Fruit fly (Drosophila melanogaster) whole organism, pupa: Measurements from ENCODE around the gene Osi9.
A peak's percentile ranks its signal among the peaks of the same experiment; 100 is the strongest.

Experiments used
- CG10348 ChIP-seq: fragments of 200-800 bp; sonication (Bioruptor generic); IDR thresholded peaks from 2 replicates; pipeline ENCODE4 v1.3.6; 2022; ENCODE audit warnings: missing biosample characterization, missing genetic modification characterization
- CG12605 ChIP-seq: fragments of 200-800 bp; sonication (Bioruptor generic); IDR thresholded peaks from 2 replicates; pipeline ENCODE4 v1.3.6; 2022; ENCODE audit warnings: missing biosample characterization, missing genetic modification characterization
- CG13204 ChIP-seq: fragments of 200-800 bp; sonication (Bioruptor generic); optimal IDR thresholded peaks from 2 replicates; lab custom pipeline; 2018; ENCODE audit warnings: missing biosample characterization, mild to moderate bottlenecking, missing genetic modification characterization, moderate library complexity
- CG14655 ChIP-seq: fragments of 200-800 bp; sonication (Bioruptor generic); optimal IDR thresholded peaks from 3 replicates; lab custom pipeline; 2017; ENCODE audit warnings: mild to moderate bottlenecking, missing biosample characterization, missing genetic modification reagents, missing genetic modification characterization
- CG15710 ChIP-seq: fragments of 200-800 bp; sonication (Bioruptor generic); optimal IDR thresholded peaks from 2 replicates; lab custom pipeline; 2018; ENCODE audit warnings: missing biosample characterization, mild to moderate bottlenecking, missing genetic modification characterization, moderate library complexity
- CG17806 ChIP-seq: fragments of 200-800 bp; sonication (Bioruptor generic); optimal IDR thresholded peaks from 2 replicates; lab custom pipeline; 2018; ENCODE audit warnings: missing biosample characterization, mild to moderate bottlenecking, missing genetic modification characterization, moderate library complexity
- CG32121 ChIP-seq: fragments of 200-800 bp; sonication (Bioruptor generic); IDR thresholded peaks from 2 replicates; pipeline ENCODE4 v1.3.6; 2022; ENCODE audit warnings: missing biosample characterization, missing genetic modification characterization
- CG34367 ChIP-seq: fragments of 200-800 bp; sonication (Bioruptor generic); optimal IDR thresholded peaks from 2 replicates; lab custom pipeline; 2018; ENCODE audit warnings: missing biosample characterization, mild to moderate bottlenecking, missing genetic modification characterization
- CG4496 ChIP-seq: fragments of 200-800 bp; sonication (Bioruptor generic); IDR thresholded peaks from 3 replicates; pipeline ENCODE4 v1.3.6; 2022; ENCODE audit warnings: missing biosample characterization, missing genetic modification characterization
- CG8159 ChIP-seq: fragments of 200-800 bp; sonication (Bioruptor generic); optimal IDR thresholded peaks from 3 replicates; lab custom pipeline; 2018; ENCODE audit warnings: missing biosample characterization, mild to moderate bottlenecking, missing genetic modification characterization, moderate library complexity
- CG8301 ChIP-seq: fragments of 200-800 bp; sonication (Bioruptor generic); optimal IDR thresholded peaks from 2 replicates; lab custom pipeline; 2018; ENCODE audit warnings: missing biosample characterization, mild to moderate bottlenecking, missing genetic modification characterization
- CG9948 ChIP-seq: fragments of 200-800 bp; sonication (Bioruptor generic); optimal IDR thresholded peaks from 2 replicates; lab custom pipeline; 2018; ENCODE audit warnings: missing biosample characterization, mild to moderate bottlenecking, missing genetic modification characterization, moderate library complexity
- D1 ChIP-seq: fragments of 200-800 bp; sonication (Bioruptor generic); optimal IDR thresholded peaks from 2 replicates; lab custom pipeline; 2018; ENCODE audit warnings: missing biosample characterization, mild to moderate bottlenecking, missing genetic modification characterization, moderate library complexity
- EcR ChIP-seq: fragments of 200-800 bp; sonication (Bioruptor generic); optimal IDR thresholded peaks from 3 replicates; lab custom pipeline; 2019; ENCODE audit warnings: missing biosample characterization, missing genetic modification characterization, mild to moderate bottlenecking, moderate library complexity, missing genetic modification reagents
- Ets98B ChIP-seq: fragments of 200-800 bp; sonication (Bioruptor generic); IDR thresholded peaks from 2 replicates; pipeline ENCODE4 v1.3.6; 2022; ENCODE audit warnings: missing biosample characterization, missing genetic modification characterization
- Pif1A ChIP-seq: fragments of 200-800 bp; sonication (Bioruptor generic); optimal IDR thresholded peaks from 3 replicates; lab custom pipeline; 2016; ENCODE audit warnings: missing biosample characterization, missing genetic modification characterization
- Pif1B ChIP-seq: fragments of 200-800 bp; sonication (Bioruptor generic); optimal IDR thresholded peaks from 3 replicates; lab custom pipeline; 2016; ENCODE audit warnings: missing biosample characterization, missing genetic modification characterization
- Snoo ChIP-seq: fragments of 200-800 bp; sonication (Bioruptor generic); optimal IDR thresholded peaks from 3 replicates; lab custom pipeline; 2017; ENCODE audit warnings: missing biosample characterization, mild to moderate bottlenecking, missing genetic modification characterization, inconsistent platforms
- fd96Ca ChIP-seq: fragments of 200-800 bp; sonication (Bioruptor generic); IDR thresholded peaks from 3 replicates; pipeline ENCODE4 v1.3.6; 2022; ENCODE audit warnings: missing biosample characterization, missing genetic modification characterization
- gl ChIP-seq: fragments of 200-800 bp; sonication (Bioruptor generic); optimal IDR thresholded peaks from 2 replicates; lab custom pipeline; 2018; ENCODE audit warnings: missing biosample characterization, mild to moderate bottlenecking, missing genetic modification characterization
- rn ChIP-seq: fragments of 200-800 bp; sonication (Bioruptor generic); IDR thresholded peaks from 2 replicates; pipeline ENCODE4 v1.3.6; 2022; ENCODE audit warnings: missing biosample characterization, missing genetic modification characterization

Gene Osi9

dm6 chr3R:6231391-6231790 lies 28.6 kb upstream of the Osi9 start:
- TF ChIP-seq gl (tag; lab: Kevin White, UChicago): no peak
- TF ChIP-seq CG4496 (GFP tag; lab: Robert Waterston, UW): no peak
- no peak for TF ChIP-seq CG12605 (GFP tag; lab: Robert Waterston, UW)
- TF ChIP-seq CG17806: no peak
- TF ChIP-seq rn (GFP tag; lab: Robert Waterston, UW): no peak
- TF ChIP-seq CG13204 (GFP tag; lab: Kevin White, UChicago): no peak
- TF ChIP-seq D1 (tag; lab: Kevin White, UChicago): no peak
- TF ChIP-seq Pif1A (GFP tag; lab: Kevin White, UChicago): no peak
- TF ChIP-seq CG32121 (GFP tag; lab: Robert Waterston, UW): no peak
- TF ChIP-seq CG8159: no peak
- TF ChIP-seq Ets98B (GFP tag; lab: Robert Waterston, UW): no peak
- no peak for TF ChIP-seq Pif1B (GFP tag; lab: Kevin White, UChicago)
- TF ChIP-seq CG8301: no peak

- TF ChIP-seq gl (tag; lab: Kevin White, UChicago) (no peak), Pif1B (GFP tag; lab: Kevin White, UChicago) (no peak), fd96Ca (no peak), CG14655 (peak; percentile 20), CG8301 (peak; percentile 29), CG34367 (tag; lab: Kevin White, UChicago) (no peak)
Observed at dm6 chr3R:6233104-6233503, 26.9 kb upstream of the Osi9 start.

- no peak for TF ChIP-seq CG8159
- no peak for TF ChIP-seq CG34367 (tag; lab: Kevin White, UChicago)
- no peak for TF ChIP-seq CG12605 (GFP tag; lab: Robert Waterston, UW)
- no peak for TF ChIP-seq D1 (tag; lab: Kevin White, UChicago)
- TF ChIP-seq CG32121 (GFP tag; lab: Robert Waterston, UW): no peak
- TF ChIP-seq, all 21 proteins: peak for 0
Observed at dm6 chr3R:6234189-6234758, 25.7 kb upstream of the Osi9 start, which contains the start of gene Osi6. TSS of gene Osi6 (plus strand) at chr3R:6234708.

dm6 chr3R:6238977-6239376 lies 21.0 kb upstream of the Osi9 start:
- TF ChIP-seq gl (tag; lab: Kevin White, UChicago): no peak
- TF ChIP-seq CG10348 (GFP tag; lab: Robert Waterston, UW): no peak
- TF ChIP-seq fd96Ca: no peak
- TF ChIP-seq Pif1B (GFP tag; lab: Kevin White, UChicago): no peak
- TF ChIP-seq Ets98B (GFP tag; lab: Robert Waterston, UW): no peak
- no peak for TF ChIP-seq CG12605 (GFP tag; lab: Robert Waterston, UW)
- no peak for TF ChIP-seq Pif1A (GFP tag; lab: Kevin White, UChicago)
- TF ChIP-seq EcR: no peak
- TF ChIP-seq CG32121 (GFP tag; lab: Robert Waterston, UW): no peak
- no peak for TF ChIP-seq CG34367 (tag; lab: Kevin White, UChicago)
- TF ChIP-seq CG9948 (tag; lab: Kevin White, UChicago): no peak
- TF ChIP-seq D1 (tag; lab: Kevin White, UChicago): no peak
- no peak for TF ChIP-seq CG8159
- TF ChIP-seq CG15710 (tag; lab: Kevin White, UChicago): no peak
- no peak for TF ChIP-seq CG4496 (GFP tag; lab: Robert Waterston, UW)
- TF ChIP-seq CG13204 (GFP tag; lab: Kevin White, UChicago): no peak

- TF ChIP-seq CG14655 (no peak), D1 (tag; lab: Kevin White, UChicago) (no peak), rn (GFP tag; lab: Robert Waterston, UW) (no peak), CG17806 (no peak), CG12605 (GFP tag; lab: Robert Waterston, UW) (no peak), CG13204 (GFP tag; lab: Kevin White, UChicago) (no peak), Pif1B (GFP tag; lab: Kevin White, UChicago) (no peak), CG10348 (GFP tag; lab: Robert Waterston, UW) (no peak), fd96Ca (no peak), EcR (no peak), Ets98B (GFP tag; lab: Robert Waterston, UW) (no peak), CG34367 (tag; lab: Kevin White, UChicago) (no peak), CG8301 (no peak), CG32121 (GFP tag; lab: Robert Waterston, UW) (no peak)
Observed at dm6 chr3R:6240263-6240662, 19.7 kb upstream of the Osi9 start.

- peak; percentile 23 for TF ChIP-seq CG14655
- TF ChIP-seq Pif1A (GFP tag; lab: Kevin White, UChicago): peak; percentile 10
- no peak for TF ChIP-seq CG8159
- TF ChIP-seq, all 21 proteins: peak for 2
Observed at dm6 chr3R:6241289-6241688, 18.7 kb upstream of the Osi9 start.

dm6 chr3R:6244035-6244434 lies 16.0 kb upstream of the Osi9 start:
- TF ChIP-seq Snoo (tag; lab: Kevin White, UChicago) (peak; percentile 29), CG14655 (no peak), CG12605 (GFP tag; lab: Robert Waterston, UW) (no peak)
